Worm (Caenorhabditis elegans) whole organism, L1 larva: ENCODE data around the gene T14G11.1.

Experiments
- C34B4.2 ChIP-seq: sonication (generic microtip); optimal IDR thresholded peaks from 2 replicates; lab custom pipeline; 2017; ENCODE audit warnings: mild to moderate bottlenecking, missing genetic modification characterization, missing compliant biosample characterization
- alr-1 ChIP-seq: fragments of 200-800 bp; sonication (Bioruptor generic); optimal IDR thresholded peaks from 2 replicates; lab custom pipeline; 2018; ENCODE audit warnings: borderline replicate concordance, mild to moderate bottlenecking, missing genetic modification characterization, missing compliant biosample characterization
- aly-2 ChIP-seq: fragments of 150-350 bp; optimal IDR thresholded peaks from 2 replicates; lab custom pipeline; 2014; ENCODE audit warnings: missing biosample characterization, missing genetic modification characterization
- ama-1 ChIP-seq: fragments of 150-350 bp; optimal IDR thresholded peaks from 2 replicates; lab custom pipeline; 2014
- blmp-1 ChIP-seq: fragments of 150-350 bp; optimal IDR thresholded peaks from 2 replicates; lab custom pipeline; 2014; ENCODE audit warnings: missing biosample characterization, missing genetic modification characterization
- ceh-90 ChIP-seq: sonication (generic microtip); optimal IDR thresholded peaks from 2 replicates; lab custom pipeline; 2016; ENCODE audit warnings: missing genetic modification characterization, missing compliant biosample characterization
- ces-1 ChIP-seq: fragments of 150-350 bp; optimal IDR thresholded peaks from 2 replicates; lab custom pipeline; 2014; ENCODE audit warnings: missing biosample characterization, missing genetic modification reagents, missing genetic modification characterization
- dsc-1 ChIP-seq: sonication (generic microtip); optimal IDR thresholded peaks from 2 replicates; lab custom pipeline; 2016; ENCODE audit warnings: mild to moderate bottlenecking, missing genetic modification characterization, missing compliant biosample characterization
- efl-1 ChIP-seq, 4 experiments: fragments of 150-350 bp; optimal IDR thresholded peaks in 3 of 4; peaks in 1 of 4; 1 replicate in 1 of 4; 2 replicates in 3 of 4; lab custom pipeline; 2014; ENCODE audit warnings: missing biosample characterization in 2 of 4, missing genetic modification characterization in 2 of 4, missing genetic modification reagents in 2 of 4
- egl-13 ChIP-seq: sonication (generic microtip); optimal IDR thresholded peaks from 2 replicates; lab custom pipeline; 2016; ENCODE audit warnings: missing genotype, missing genetic modification reagents, missing genetic modification characterization, missing compliant biosample characterization
- egl-27 ChIP-seq, 2 experiments: fragments of 150-350 bp in 1 of 2; sonication (generic microtip); optimal IDR thresholded peaks; 3 replicates each; lab custom pipeline; 2017 to 2018; ENCODE audit warnings: missing biosample characterization in 2 of 2, missing genetic modification characterization in 2 of 2, missing genetic modification reagents in 2 of 2
- elt-2 ChIP-seq: sonication (generic microtip); optimal IDR thresholded peaks from 2 replicates; lab custom pipeline; 2016; ENCODE audit warnings: missing genetic modification characterization, mild to moderate bottlenecking, inconsistent platforms, missing compliant biosample characterization, missing genetic modification reagents
- elt-3 ChIP-seq, 6 experiments: fragments of 150-350 bp in 1 of 6; sonication (generic microtip); optimal IDR thresholded peaks; 2 replicates each; lab custom pipeline; 2017 to 2018; ENCODE audit warnings: missing biosample characterization in 6 of 6, missing genetic modification characterization in 6 of 6, inconsistent platforms in 1 of 6
- ets-5 ChIP-seq: fragments of 200-800 bp; sonication (Bioruptor generic); IDR thresholded peaks from 2 replicates; pipeline ENCODE4 v1.3.6; 2022; ENCODE audit warnings: missing genetic modification characterization, missing compliant biosample characterization
- fkh-10 ChIP-seq: sonication (generic microtip); optimal IDR thresholded peaks from 2 replicates; lab custom pipeline; 2017; ENCODE audit warnings: missing biosample characterization, missing genetic modification reagents, missing genetic modification characterization
- fkh-4 ChIP-seq: sonication (generic microtip); optimal IDR thresholded peaks from 2 replicates; lab custom pipeline; 2016; ENCODE audit warnings: missing compliant biosample characterization, missing genetic modification characterization, borderline replicate concordance
- grh-1 ChIP-seq: fragments of 200-800 bp; sonication (Bioruptor generic); IDR thresholded peaks from 2 replicates; pipeline ENCODE4 v1.3.6; 2022; ENCODE audit warnings: missing genetic modification reagents, missing genetic modification characterization, missing compliant biosample characterization
- hlh-17 ChIP-seq: fragments of 200-800 bp; sonication (Bioruptor generic); optimal IDR thresholded peaks from 2 replicates; lab custom pipeline; 2018; ENCODE audit warnings: missing genetic modification characterization, mild to moderate bottlenecking, missing compliant biosample characterization, moderate library complexity, borderline replicate concordance
- hpl-2 ChIP-seq: fragments of 150-350 bp; optimal IDR thresholded peaks from 2 replicates; lab custom pipeline; 2014; ENCODE audit warnings: missing biosample characterization, missing genetic modification reagents, missing genetic modification characterization
- irx-1 ChIP-seq: sonication (generic microtip); optimal IDR thresholded peaks from 2 replicates; lab custom pipeline; 2016; ENCODE audit warnings: missing genetic modification characterization, missing compliant biosample characterization
- lin-14 ChIP-seq: fragments of 200-800 bp; sonication (Bioruptor generic); optimal IDR thresholded peaks from 2 replicates; lab custom pipeline; 2018; ENCODE audit warnings: mild to moderate bottlenecking, missing genetic modification characterization, moderate library complexity, missing compliant biosample characterization
- lin-35 ChIP-seq, 2 experiments: fragments of 150-350 bp; optimal IDR thresholded peaks; 2 replicates each; lab custom pipeline; 2014; ENCODE audit warnings: missing biosample characterization in 2 of 2, missing genetic modification characterization in 2 of 2, missing genetic modification reagents in 2 of 2
- lir-3 ChIP-seq: sonication (generic microtip); optimal IDR thresholded peaks from 2 replicates; lab custom pipeline; 2016; ENCODE audit warnings: mild to moderate bottlenecking, missing genetic modification characterization, moderate library complexity, missing compliant biosample characterization; ENCODE audit not compliant: poor library complexity
- mab-9 ChIP-seq: fragments of 200-800 bp; sonication (Bioruptor generic); IDR thresholded peaks from 2 replicates; pipeline ENCODE4 v1.3.6; 2022; ENCODE audit warnings: missing genetic modification reagents, missing genetic modification characterization, missing compliant biosample characterization
- mdl-1 ChIP-seq, 2 experiments: fragments of 150-350 bp; optimal IDR thresholded peaks; 2 replicates each; lab custom pipeline; 2014 to 2017; ENCODE audit warnings: missing biosample characterization in 2 of 2, missing genetic modification characterization in 2 of 2, inconsistent platforms in 1 of 2
- mef-2 ChIP-seq: fragments of 150-350 bp; optimal IDR thresholded peaks from 2 replicates; lab custom pipeline; 2014; ENCODE audit warnings: missing biosample characterization, missing genetic modification characterization
- nhr-19 ChIP-seq: fragments of 200-800 bp; sonication (Bioruptor generic); conservative IDR thresholded peaks from 2 replicates; pipeline ENCODE4 v1.3.6; 2022; ENCODE audit warnings: missing genetic modification characterization, missing compliant biosample characterization
- nhr-20 ChIP-seq: sonication (generic microtip); optimal IDR thresholded peaks from 2 replicates; lab custom pipeline; 2016; ENCODE audit warnings: mild to moderate bottlenecking, missing genetic modification characterization, missing compliant biosample characterization
- nhr-237 ChIP-seq: fragments of 150-350 bp; optimal IDR thresholded peaks from 2 replicates; lab custom pipeline; 2014; ENCODE audit warnings: missing biosample characterization, missing genetic modification characterization
- nhr-71 ChIP-seq: sonication (generic microtip); optimal IDR thresholded peaks from 2 replicates; lab custom pipeline; 2016; ENCODE audit warnings: mild to moderate bottlenecking, missing genetic modification characterization, moderate library complexity, missing compliant biosample characterization
- nhr-77 ChIP-seq: fragments of 150-350 bp; optimal IDR thresholded peaks from 2 replicates; lab custom pipeline; 2014; ENCODE audit warnings: missing biosample characterization, missing genetic modification characterization
- pag-3 ChIP-seq: sonication (generic microtip); optimal IDR thresholded peaks from 2 replicates; lab custom pipeline; 2017; ENCODE audit warnings: missing genetic modification characterization, mild to moderate bottlenecking, missing compliant biosample characterization, antibody characterized with exemption, borderline replicate concordance; ENCODE audit not compliant: insufficient read depth
- pax-3 ChIP-seq: fragments of 200-800 bp; sonication (Bioruptor generic); optimal IDR thresholded peaks from 2 replicates; lab custom pipeline; 2018; ENCODE audit warnings: mild to moderate bottlenecking, missing genetic modification characterization, moderate library complexity, missing compliant biosample characterization
- pqm-1 ChIP-seq: sonication (generic microtip); optimal IDR thresholded peaks from 3 replicates; lab custom pipeline; 2017; ENCODE audit warnings: missing biosample characterization, missing genetic modification characterization
- rnt-1 ChIP-seq: sonication (generic microtip); optimal IDR thresholded peaks from 2 replicates; lab custom pipeline; 2016; ENCODE audit warnings: mild to moderate bottlenecking, missing genetic modification characterization, moderate library complexity, missing compliant biosample characterization
- skn-1 ChIP-seq: fragments of 150-350 bp; optimal IDR thresholded peaks from 2 replicates; lab custom pipeline; 2014; ENCODE audit warnings: missing biosample characterization, missing genetic modification characterization
- swsn-7 ChIP-seq: sonication (generic microtip); optimal IDR thresholded peaks from 2 replicates; lab custom pipeline; 2016; ENCODE audit warnings: missing genetic modification characterization, missing compliant biosample characterization
- tbx-2 ChIP-seq: sonication (generic microtip); optimal IDR thresholded peaks from 2 replicates; lab custom pipeline; 2016; ENCODE audit warnings: missing genetic modification characterization, missing compliant biosample characterization
- tlp-1 ChIP-seq: fragments of 150-350 bp; optimal IDR thresholded peaks from 2 replicates; lab custom pipeline; 2014; ENCODE audit warnings: missing biosample characterization, missing genetic modification characterization
- unc-130 ChIP-seq: fragments of 150-350 bp; optimal IDR thresholded peaks from 2 replicates; lab custom pipeline; 2017; ENCODE audit warnings: missing biosample characterization, missing genetic modification characterization, inconsistent platforms
- unc-30 ChIP-seq: sonication (generic microtip); optimal IDR thresholded peaks from 2 replicates; lab custom pipeline; 2017; ENCODE audit warnings: missing biosample characterization, missing genetic modification characterization
- unc-86 ChIP-seq: sonication (generic microtip); optimal IDR thresholded peaks from 2 replicates; lab custom pipeline; 2016; ENCODE audit warnings: missing genetic modification characterization, missing compliant biosample characterization
- xbp-1 ChIP-seq: sonication (generic microtip); optimal IDR thresholded peaks from 2 replicates; lab custom pipeline; 2016; ENCODE audit warnings: missing genetic modification characterization, missing compliant biosample characterization

The T14G11.1 gene

DNA sequence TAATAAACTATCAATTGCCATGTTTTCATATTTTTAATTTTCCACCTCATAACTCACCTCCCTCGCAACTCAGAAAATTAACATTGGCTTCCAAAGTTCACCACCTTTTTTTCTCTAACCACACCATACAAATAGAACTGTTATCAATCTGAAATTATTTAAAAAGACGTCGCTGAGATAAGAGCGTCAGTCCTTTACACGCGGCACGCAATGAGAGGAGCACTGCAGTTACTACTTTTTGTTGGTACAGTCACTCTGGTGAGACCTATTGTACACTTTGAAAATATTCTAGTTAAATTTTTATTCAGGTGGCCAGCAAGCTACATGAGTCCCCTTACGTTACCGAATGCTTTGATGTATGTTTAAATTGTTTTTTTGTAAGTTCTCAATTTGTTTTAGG, 5.9 kb downstream of the T14G11.1 start, which contains the start of gene T02C5.1:
Gene T02C5.1, plus strand, starts transcription at position 199 of the 400 bp plus-strand sequence.
- TF ChIP-seq elt-2 (peak; percentile 72), fkh-4 (tag; lab: Kevin White, UChicago) (no peak)

DNA sequence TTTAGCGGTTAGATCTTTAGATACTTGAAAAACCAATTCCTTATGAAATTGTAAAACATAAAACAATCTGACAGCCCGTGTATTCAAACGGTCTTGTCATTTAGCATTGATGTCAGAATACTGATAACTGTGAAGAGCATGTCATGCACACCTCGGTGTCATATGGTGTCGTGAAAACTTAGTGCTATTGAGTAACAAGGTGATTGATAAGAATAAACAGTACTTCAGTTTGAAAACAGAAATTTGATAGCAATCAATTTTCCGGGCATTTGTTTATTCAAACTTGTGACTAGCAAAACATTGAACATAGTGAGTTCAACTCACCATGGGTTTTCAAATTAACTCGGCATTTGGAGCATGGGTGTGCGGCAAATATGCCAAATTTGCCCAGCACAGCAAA, 6.5 kb downstream of the T14G11.1 start:
- TF ChIP-seq grh-1 (GFP tag; lab: Robert Waterston, UW) = no peak
- TF ChIP-seq egl-27 (tag; optimal IDR thresholded peaks at IDR 0.05; lab: Kevin White, UChicago) = no peak
- no peak for TF ChIP-seq nhr-237 (tag; lab: Kevin White, UChicago)
- no peak for TF ChIP-seq pqm-1 (tag; lab: Kevin White, UChicago)
- TF ChIP-seq egl-13 (tag; lab: Kevin White, UChicago) = no peak
- peak in 1 of 2 experiments; percentile 67 for TF ChIP-seq lin-35 (GFP tag; optimal IDR thresholded peaks at IDR 0.05; lab: Kevin White, UChicago)
- no peak for TF ChIP-seq rnt-1 (tag; lab: Kevin White, UChicago)
- no peak for TF ChIP-seq unc-30 (tag; lab: Kevin White, UChicago)
- no peak for TF ChIP-seq efl-1 (optimal IDR thresholded peaks at IDR 0.05; lab: Kevin White, UChicago)
- TF ChIP-seq efl-1 (GFP tag; optimal IDR thresholded peaks at IDR 0.05 in 1 of 2; lab: Kevin White, UChicago) = peak in 1 of 2 experiments; percentile 64
- TF ChIP-seq nhr-71 (tag; lab: Kevin White, UChicago) = peak; percentile 5
- no peak for TF ChIP-seq mab-9 (GFP tag; lab: Robert Waterston, UW)
- TF ChIP-seq alr-1 = no peak
- no peak for TF ChIP-seq lir-3 (tag; lab: Kevin White, UChicago)
- peak; percentile 80 for TF ChIP-seq elt-2
- TF ChIP-seq ama-1 (lab: Kevin White, UChicago) = no peak
- no peak for TF ChIP-seq ces-1
- no peak for TF ChIP-seq unc-130 (tag; lab: Kevin White, UChicago)
- TF ChIP-seq xbp-1 = no peak
- TF ChIP-seq dsc-1 = no peak
- peak in 1 of 2 experiments; percentile 43 for TF ChIP-seq mdl-1 (tag; optimal IDR thresholded peaks at IDR 0.05; lab: Kevin White, UChicago)
- peak; percentile 23 for TF ChIP-seq skn-1 (tag; lab: Kevin White, UChicago)
- no peak for TF ChIP-seq nhr-20 (tag; lab: Kevin White, UChicago)
- TF ChIP-seq tbx-2 (tag; lab: Kevin White, UChicago) = no peak
- no peak for TF ChIP-seq aly-2 (tag; lab: Kevin White, UChicago)
- TF ChIP-seq irx-1 (tag; lab: Kevin White, UChicago) = no peak
- no peak for TF ChIP-seq C34B4.2 (tag; lab: Kevin White, UChicago)
- TF ChIP-seq swsn-7 (tag; lab: Kevin White, UChicago) = no peak
- no peak for TF ChIP-seq ets-5 (GFP tag; lab: Robert Waterston, UW)
- TF ChIP-seq tlp-1 = no peak
- TF ChIP-seq nhr-77 (tag; lab: Kevin White, UChicago) = no peak
- no peak for TF ChIP-seq pag-3 (tag; lab: Kevin White, UChicago)

DNA sequence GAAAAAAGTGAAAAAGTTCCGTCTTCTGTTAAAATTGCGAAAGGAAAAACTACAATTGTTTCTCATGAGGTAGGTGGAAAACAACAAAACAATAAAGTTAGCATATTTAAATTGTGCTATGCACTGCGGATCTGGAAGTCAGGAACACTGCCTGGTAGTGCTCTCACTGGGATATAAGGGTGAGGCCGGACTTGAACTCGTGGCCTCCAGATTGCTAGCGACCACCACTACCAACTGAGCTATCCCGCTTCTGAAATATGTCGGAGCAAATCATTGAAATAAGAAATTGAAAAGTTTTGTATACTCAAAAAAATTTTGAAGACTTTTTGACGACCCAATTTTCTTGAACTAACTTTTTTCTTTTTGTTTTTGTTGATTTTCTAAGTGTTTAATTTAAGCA, 7.8 kb downstream of the T14G11.1 start:
- TF ChIP-seq unc-86 (tag; lab: Kevin White, UChicago) = no peak
- TF ChIP-seq mef-2 (tag; lab: Kevin White, UChicago) = no peak
- no peak for TF ChIP-seq nhr-20 (tag; lab: Kevin White, UChicago)
- TF ChIP-seq ceh-90 = no peak
- TF ChIP-seq aly-2 (tag; lab: Kevin White, UChicago) = no peak
- no peak for TF ChIP-seq nhr-19 (GFP tag; lab: Robert Waterston, UW)
- no peak for TF ChIP-seq hpl-2 (GFP tag; lab: Kevin White, UChicago)
- TF ChIP-seq tbx-2 (tag; lab: Kevin White, UChicago) = no peak
- no peak for TF ChIP-seq pax-3
- no peak for TF ChIP-seq efl-1 (optimal IDR thresholded peaks at IDR 0.05; lab: Kevin White, UChicago)
- TF ChIP-seq efl-1 (GFP tag; optimal IDR thresholded peaks at IDR 0.05 in 1 of 2; lab: Kevin White, UChicago) = no peak
- TF ChIP-seq ets-5 (GFP tag; lab: Robert Waterston, UW) = no peak
- TF ChIP-seq grh-1 (GFP tag; lab: Robert Waterston, UW) = no peak
- TF ChIP-seq mdl-1 (tag; optimal IDR thresholded peaks at IDR 0.05; lab: Kevin White, UChicago) = no peak
- no peak for TF ChIP-seq fkh-10
- TF ChIP-seq lin-14 (GFP tag; lab: Kevin White, UChicago) = no peak
- TF ChIP-seq hlh-17 = no peak
- no peak for TF ChIP-seq elt-3 (tag; optimal IDR thresholded peaks at IDR 0.05; lab: Kevin White, UChicago)
- TF ChIP-seq blmp-1 (tag; lab: Kevin White, UChicago) = no peak
